Worm (Caenorhabditis elegans) whole organism, young adult: ENCODE measurements around the gene pals-37.

Experiments
- B0019.2 ChIP-seq: fragments of 200-800 bp; sonication (Bioruptor generic); conservative IDR thresholded peaks from 2 replicates; pipeline ENCODE4 v1.3.6; 2022; ENCODE audit warnings: missing genetic modification reagents, missing genetic modification characterization, missing compliant biosample characterization
- C17E4.6 ChIP-seq: fragments of 200-800 bp; sonication (Bioruptor generic); IDR thresholded peaks from 2 replicates; pipeline ENCODE4 v1.3.6; 2022; ENCODE audit warnings: missing genetic modification reagents, missing genetic modification characterization, missing compliant biosample characterization
- K11D2.4 ChIP-seq: fragments of 200-800 bp; sonication (Bioruptor generic); IDR thresholded peaks from 2 replicates; pipeline ENCODE4 v1.3.6; 2022; ENCODE audit warnings: missing genetic modification reagents, missing genetic modification characterization, missing compliant biosample characterization
- K12H6.12 ChIP-seq: fragments of 200-800 bp; sonication (Bioruptor generic); optimal IDR thresholded peaks from 2 replicates; lab custom pipeline; 2018; ENCODE audit warnings: mild to moderate bottlenecking, missing genetic modification characterization, missing compliant biosample characterization
- T26A5.8 ChIP-seq: sonication (generic microtip); optimal IDR thresholded peaks from 2 replicates; lab custom pipeline; 2016; ENCODE audit warnings: missing genetic modification characterization, missing compliant biosample characterization
- Y67H2A.10 ChIP-seq: fragments of 200-800 bp; sonication (Bioruptor generic); conservative IDR thresholded peaks from 2 replicates; pipeline ENCODE4 v1.3.6; 2022; ENCODE audit warnings: missing genetic modification reagents, missing genetic modification characterization, missing compliant biosample characterization
- ZK185.1 ChIP-seq: sonication (generic microtip); optimal IDR thresholded peaks from 2 replicates; lab custom pipeline; 2016; ENCODE audit warnings: mild to moderate bottlenecking, missing genetic modification characterization, missing compliant biosample characterization; ENCODE audit not compliant: poor library complexity, severe bottlenecking
- ama-1 ChIP-seq, 3 experiments: fragments of 150-350 bp in 1 of 3; sonication (generic microtip) in 2 of 3; optimal IDR thresholded peaks; 2 replicates each; lab custom pipeline; 2014 to 2018; ENCODE audit warnings: missing biosample characterization in 2 of 3, missing genetic modification characterization in 2 of 3, missing genetic modification reagents in 2 of 3
- atf-7 ChIP-seq: sonication (generic microtip); optimal IDR thresholded peaks from 2 replicates; lab custom pipeline; 2017; ENCODE audit warnings: mild to moderate bottlenecking, missing genetic modification characterization, missing compliant biosample characterization
- attf-5 ChIP-seq: fragments of 200-800 bp; sonication (Bioruptor generic); optimal IDR thresholded peaks from 2 replicates; lab custom pipeline; 2018; ENCODE audit warnings: mild to moderate bottlenecking, missing genetic modification characterization, missing compliant biosample characterization
- bed-2 ChIP-seq: fragments of 200-800 bp; sonication (Bioruptor generic); IDR thresholded peaks from 2 replicates; pipeline ENCODE4 v1.3.6; 2022; ENCODE audit warnings: missing genetic modification reagents, missing genetic modification characterization, missing compliant biosample characterization
- ccch-3 ChIP-seq: fragments of 200-800 bp; sonication (Bioruptor generic); optimal IDR thresholded peaks from 2 replicates; lab custom pipeline; 2018; ENCODE audit warnings: mild to moderate bottlenecking, missing genetic modification characterization, missing compliant biosample characterization
- cebp-1 ChIP-seq, 2 experiments: fragments of 200-800 bp in 1 of 2; sonication (Bioruptor generic) in 1 of 2; sonication (generic microtip) in 1 of 2; IDR thresholded peaks in 1 of 2; optimal IDR thresholded peaks in 1 of 2; 2 replicates each; pipeline versions ENCODE4 v1.3.6 to Lab custom; 2017 to 2022; ENCODE audit warnings: missing compliant biosample characterization in 2 of 2, missing genetic modification characterization in 2 of 2, mild to moderate bottlenecking in 1 of 2, missing genetic modification reagents in 1 of 2, moderate library complexity in 1 of 2
- ceh-27 ChIP-seq: fragments of 200-800 bp; sonication (Bioruptor generic); optimal IDR thresholded peaks from 2 replicates; lab custom pipeline; 2018; ENCODE audit warnings: mild to moderate bottlenecking, missing genetic modification characterization, moderate library complexity, missing compliant biosample characterization
- ceh-79 ChIP-seq: sonication (generic microtip); optimal IDR thresholded peaks from 2 replicates; lab custom pipeline; 2017; ENCODE audit warnings: mild to moderate bottlenecking, missing genetic modification characterization, missing compliant biosample characterization
- chd-7 ChIP-seq: sonication (generic microtip); optimal IDR thresholded peaks from 2 replicates; lab custom pipeline; 2016; ENCODE audit warnings: mild to moderate bottlenecking, missing genetic modification characterization, moderate library complexity, missing compliant biosample characterization
- die-1 ChIP-seq: sonication (generic microtip); optimal IDR thresholded peaks from 2 replicates; lab custom pipeline; 2016; ENCODE audit warnings: missing genotype, mild to moderate bottlenecking, missing genetic modification characterization, missing compliant biosample characterization
- dox-1 ChIP-seq: fragments of 200-800 bp; sonication (Bioruptor generic); IDR thresholded peaks from 2 replicates; pipeline ENCODE4 v1.3.6; 2022; ENCODE audit warnings: missing genetic modification reagents, missing genetic modification characterization, missing compliant biosample characterization
- dpl-1 ChIP-seq: fragments of 150-350 bp; optimal IDR thresholded peaks from 2 replicates; lab custom pipeline; 2014; ENCODE audit warnings: missing biosample characterization, missing genetic modification reagents, missing genetic modification characterization
- egl-18 ChIP-seq: fragments of 200-800 bp; sonication (Bioruptor generic); IDR thresholded peaks from 2 replicates; pipeline ENCODE4 v1.3.6; 2022; ENCODE audit warnings: missing genetic modification reagents, missing genetic modification characterization, missing compliant biosample characterization
- egl-44 ChIP-seq: fragments of 200-800 bp; sonication (Bioruptor generic); IDR thresholded peaks from 2 replicates; pipeline ENCODE4 v1.3.6; 2022; ENCODE audit warnings: missing genetic modification reagents, missing genetic modification characterization, missing compliant biosample characterization
- ets-4 ChIP-seq: fragments of 200-800 bp; sonication (Bioruptor generic); optimal IDR thresholded peaks from 2 replicates; lab custom pipeline; 2018; ENCODE audit warnings: mild to moderate bottlenecking, missing genetic modification characterization, missing compliant biosample characterization
- fkh-3 ChIP-seq: sonication (generic microtip); optimal IDR thresholded peaks from 2 replicates; lab custom pipeline; 2016; ENCODE audit warnings: mild to moderate bottlenecking, missing genetic modification characterization, missing compliant biosample characterization
- gei-17 ChIP-seq: fragments of 200-800 bp; sonication (Bioruptor generic); optimal IDR thresholded peaks from 2 replicates; lab custom pipeline; 2018; ENCODE audit warnings: mild to moderate bottlenecking, missing genetic modification characterization, missing compliant biosample characterization
- him-1 ChIP-seq: sonication (generic microtip); optimal IDR thresholded peaks from 2 replicates; lab custom pipeline; 2016; ENCODE audit warnings: missing genotype, missing genetic modification reagents, missing genetic modification characterization, missing compliant biosample characterization
- let-607 ChIP-seq, 2 experiments: fragments of 200-800 bp in 1 of 2; sonication (Bioruptor generic) in 1 of 2; sonication (generic microtip) in 1 of 2; optimal IDR thresholded peaks; 2 replicates each; lab custom pipeline; 2016 to 2018; ENCODE audit warnings: mild to moderate bottlenecking in 2 of 2, missing compliant biosample characterization in 2 of 2, missing genetic modification characterization in 2 of 2, moderate library complexity in 2 of 2, missing genotype in 1 of 2
- lin-54 ChIP-seq: fragments of 200-800 bp; sonication (Bioruptor generic); optimal IDR thresholded peaks from 2 replicates; lab custom pipeline; 2018; ENCODE audit warnings: mild to moderate bottlenecking, missing genetic modification characterization, missing compliant biosample characterization
- madf-10 ChIP-seq: sonication (generic microtip); optimal IDR thresholded peaks from 2 replicates; lab custom pipeline; 2016; ENCODE audit warnings: mild to moderate bottlenecking, missing genetic modification characterization, missing compliant biosample characterization
- nfya-2 ChIP-seq: fragments of 200-800 bp; sonication (Bioruptor generic); IDR thresholded peaks from 2 replicates; pipeline ENCODE4 v1.3.6; 2022; ENCODE audit warnings: missing genetic modification reagents, missing genetic modification characterization, missing compliant biosample characterization
- nhr-80 ChIP-seq: sonication (generic microtip); optimal IDR thresholded peaks from 2 replicates; lab custom pipeline; 2016; ENCODE audit warnings: missing genetic modification characterization, missing compliant biosample characterization
- snpc-4 ChIP-seq, 5 experiments: fragments of 150-350 bp in 1 of 5; sonication (generic microtip) in 4 of 5; optimal IDR thresholded peaks; 2 replicates each; lab custom pipeline; 2014 to 2018; ENCODE audit warnings: missing genetic modification characterization in 5 of 5, missing biosample characterization in 3 of 5, antibody characterized with exemption in 2 of 5, mild to moderate bottlenecking in 2 of 5, missing compliant biosample characterization in 2 of 5, missing genotype in 2 of 5, moderate library complexity in 2 of 5, missing genetic modification reagents in 1 of 5
- xnd-1 ChIP-seq: sonication (generic microtip); optimal IDR thresholded peaks from 2 replicates; lab custom pipeline; 2016; ENCODE audit warnings: missing genotype, missing genetic modification reagents, missing genetic modification characterization, missing compliant biosample characterization
- ztf-22 ChIP-seq: fragments of 200-800 bp; sonication (Bioruptor generic); optimal IDR thresholded peaks from 2 replicates; lab custom pipeline; 2018; ENCODE audit warnings: mild to moderate bottlenecking, missing genetic modification characterization, moderate library complexity, missing compliant biosample characterization
- ztf-28 ChIP-seq: fragments of 200-800 bp; sonication (Bioruptor generic); IDR thresholded peaks from 2 replicates; pipeline ENCODE4 v1.3.6; 2022; ENCODE audit warnings: missing genetic modification reagents, missing genetic modification characterization, missing compliant biosample characterization

Gene pals-37

ce11 chrV:12470324-12470723, 29.0 kb upstream of the pals-37 start:
- TF ChIP-seq egl-18 (GFP tag; lab: Robert Waterston, UW) (no peak), dpl-1 (GFP tag; lab: Kevin White, UChicago) (no peak), let-607 (tag; optimal IDR thresholded peaks at IDR 0.05; lab: Kevin White, UChicago) (no peak), gei-17 (GFP tag; lab: Kevin White, UChicago) (no peak), ztf-22 (GFP tag; lab: Kevin White, UChicago) (no peak), ccch-3 (no peak), ztf-28 (GFP tag; lab: Robert Waterston, UW) (no peak), chd-7 (tag; lab: Kevin White, UChicago) (no peak), ets-4 (GFP tag; lab: Kevin White, UChicago) (no peak), bed-2 (no peak)
- TF ChIP-seq, all 124 proteins: peak for 0

- no peak for TF ChIP-seq B0019.2 (GFP tag; lab: Robert Waterston, UW)
- TF ChIP-seq ceh-79 = no peak
- no peak for TF ChIP-seq ztf-28 (GFP tag; lab: Robert Waterston, UW)
- no peak for TF ChIP-seq Y67H2A.10 (GFP tag; lab: Robert Waterston, UW)
- no peak for TF ChIP-seq die-1 (tag; lab: Kevin White, UChicago)
- no peak for TF ChIP-seq ZK185.1 (tag; lab: Kevin White, UChicago)
- no peak for TF ChIP-seq ets-4 (GFP tag; lab: Kevin White, UChicago)
- TF ChIP-seq egl-18 (GFP tag; lab: Robert Waterston, UW) = no peak
- TF ChIP-seq atf-7 = no peak
- no peak for TF ChIP-seq xnd-1 (tag; lab: Kevin White, UChicago)
- TF ChIP-seq lin-54 (GFP tag; lab: Kevin White, UChicago) = no peak
- no peak for TF ChIP-seq egl-44 (GFP tag; lab: Robert Waterston, UW)
- no peak for TF ChIP-seq him-1 (tag; lab: Kevin White, UChicago)
- no peak for TF ChIP-seq gei-17 (GFP tag; lab: Kevin White, UChicago)
- no peak for TF ChIP-seq ceh-27 (GFP tag; lab: Kevin White, UChicago)
- no peak for TF ChIP-seq ama-1 (optimal IDR thresholded peaks at IDR 0.05; lab: Kevin White, UChicago)
- TF ChIP-seq ama-1 (GFP tag; optimal IDR thresholded peaks at IDR 0.05; lab: Kevin White, UChicago) = no peak
- TF ChIP-seq dox-1 (GFP tag; lab: Robert Waterston, UW) = no peak
Observed at ce11 chrV:12468363-12468762, 27.0 kb upstream of the pals-37 start, which contains the start of gene F28C1.3. Gene F28C1.3 (plus strand): TSS chrV:12468663.

- TF ChIP-seq madf-10 (tag; lab: Kevin White, UChicago) (no peak), lin-54 (GFP tag; lab: Kevin White, UChicago) (no peak), nhr-80 (tag; lab: Kevin White, UChicago) (peak; percentile 98), fkh-3 (tag; lab: Kevin White, UChicago) (no peak), K12H6.12 (tag; lab: Kevin White, UChicago) (no peak), nfya-2 (GFP tag; lab: Robert Waterston, UW) (no peak), K11D2.4 (GFP tag; lab: Robert Waterston, UW) (no peak), C17E4.6 (GFP tag; lab: Robert Waterston, UW) (no peak), let-607 (tag; optimal IDR thresholded peaks at IDR 0.05; lab: Kevin White, UChicago) (peak in 1 of 2 experiments; percentile 3), dox-1 (GFP tag; lab: Robert Waterston, UW) (peak; percentile 45; the same call in 1 of the 2 replicates), cebp-1 (GFP tag; IDR thresholded peaks at IDR 0.05; lab: Robert Waterston, UW) (no peak), cebp-1 (tag; optimal IDR thresholded peaks at IDR 0.05; lab: Kevin White, UChicago) (peak; percentile 22), attf-5 (GFP tag; lab: Kevin White, UChicago) (peak; percentile 19), T26A5.8 (tag; lab: Kevin White, UChicago) (no peak), snpc-4 (GFP tag; optimal IDR thresholded peaks at IDR 0.05; lab: Kevin White, UChicago) (no peak), snpc-4 (tag; optimal IDR thresholded peaks at IDR 0.05; lab: Kevin White, UChicago) (no peak)
Observed at ce11 chrV:12467755-12468154, 26.4 kb upstream of the pals-37 start.
